Fruit fly (Drosophila melanogaster) whole organism, embryonic: Measurements from ENCODE around the gene nAChRalpha6.

ENCODE experiments used
- Aef1 ChIP-seq: fragments of 200-800 bp; sonication (Bioruptor generic); IDR thresholded peaks from 3 replicates; pipeline ENCODE4 v1.3.6; 2022; ENCODE audit warnings: missing biosample characterization, missing genetic modification characterization
- Atf3 ChIP-seq: fragments of 200-800 bp; sonication (Bioruptor generic); optimal IDR thresholded peaks from 3 replicates; lab custom pipeline; 2016; ENCODE audit warnings: missing biosample characterization, missing genetic modification characterization
- Bteb2 ChIP-seq: fragments of 200-800 bp; sonication (Bioruptor generic); optimal IDR thresholded peaks from 2 replicates; lab custom pipeline; 2016; ENCODE audit warnings: missing biosample characterization, missing genetic modification characterization
- CG10654 ChIP-seq: fragments of 200-800 bp; sonication (Bioruptor generic); optimal IDR thresholded peaks from 2 replicates; lab custom pipeline; 2016; ENCODE audit warnings: missing biosample characterization, missing genetic modification characterization
- CG10979 ChIP-seq: fragments of 200-800 bp; sonication (Bioruptor generic); optimal IDR thresholded peaks from 2 replicates; lab custom pipeline; 2018; ENCODE audit warnings: missing biosample characterization, mild to moderate bottlenecking, missing genetic modification characterization, moderate library complexity
- CG11247 ChIP-seq: fragments of 200-800 bp; sonication (Bioruptor generic); IDR thresholded peaks from 2 replicates; pipeline ENCODE4 v1.3.6; 2022; ENCODE audit warnings: missing biosample characterization, missing genetic modification characterization
- CG11723 ChIP-seq: fragments of 200-800 bp; sonication (Bioruptor generic); optimal IDR thresholded peaks from 2 replicates; lab custom pipeline; 2017; ENCODE audit warnings: missing biosample characterization, mild to moderate bottlenecking, missing genetic modification characterization
- CG15601 ChIP-seq: fragments of 200-800 bp; sonication (Bioruptor generic); optimal IDR thresholded peaks from 3 replicates; lab custom pipeline; 2019; ENCODE audit warnings: missing biosample characterization, mild to moderate bottlenecking, missing genetic modification characterization, moderate library complexity
- CG1602 ChIP-seq: fragments of 200-800 bp; sonication (Bioruptor generic); optimal IDR thresholded peaks from 3 replicates; lab custom pipeline; 2016; ENCODE audit warnings: missing biosample characterization, missing genetic modification characterization
- CG18262 ChIP-seq: fragments of 200-800 bp; optimal IDR thresholded peaks from 3 replicates; lab custom pipeline; 2019; ENCODE audit warnings: missing biosample characterization, mild to moderate bottlenecking, missing genetic modification characterization, moderate library complexity
- CG2120 ChIP-seq: fragments of 200-800 bp; sonication (Bioruptor generic); optimal IDR thresholded peaks from 3 replicates; lab custom pipeline; 2016; ENCODE audit warnings: missing biosample characterization, missing genetic modification characterization
- CG3065 ChIP-seq: fragments of 200-800 bp; sonication (Bioruptor generic); optimal IDR thresholded peaks from 2 replicates; lab custom pipeline; 2016; ENCODE audit warnings: missing biosample characterization, missing genetic modification characterization
- CG31224 ChIP-seq: fragments of 200-800 bp; sonication (Bioruptor generic); IDR thresholded peaks from 2 replicates; pipeline ENCODE4 v1.3.6; 2022; ENCODE audit warnings: missing biosample characterization, missing genetic modification characterization
- CG34376 ChIP-seq: fragments of 200-800 bp; sonication (Bioruptor generic); optimal IDR thresholded peaks from 2 replicates; lab custom pipeline; 2018; ENCODE audit warnings: missing biosample characterization, mild to moderate bottlenecking, missing genetic modification characterization
- CG5953 ChIP-seq: fragments of 200-800 bp; sonication (Bioruptor generic); IDR thresholded peaks from 2 replicates; pipeline ENCODE4 v1.3.6; 2022; ENCODE audit warnings: missing biosample characterization, missing genetic modification characterization
- CG6683 ChIP-seq: fragments of 200-800 bp; sonication (Bioruptor generic); optimal IDR thresholded peaks from 2 replicates; lab custom pipeline; 2017; ENCODE audit warnings: missing biosample characterization, mild to moderate bottlenecking, missing genetic modification characterization, missing genetic modification reagents
- CG7357 ChIP-seq: fragments of 200-800 bp; sonication (Bioruptor generic); IDR thresholded peaks from 3 replicates; pipeline ENCODE4 v1.3.6; 2022; ENCODE audit warnings: missing biosample characterization, missing genetic modification characterization
- CG7987 ChIP-seq: fragments of 200-800 bp; sonication (Bioruptor generic); optimal IDR thresholded peaks from 2 replicates; lab custom pipeline; 2018; ENCODE audit warnings: missing biosample characterization, mild to moderate bottlenecking, missing genetic modification characterization, moderate library complexity
- CG8089 ChIP-seq: fragments of 200-800 bp; sonication (Bioruptor generic); optimal IDR thresholded peaks from 3 replicates; lab custom pipeline; 2016; ENCODE audit warnings: missing biosample characterization, missing genetic modification characterization
- CG8388 ChIP-seq: fragments of 200-800 bp; sonication (Bioruptor generic); optimal IDR thresholded peaks from 2 replicates; lab custom pipeline; 2019; ENCODE audit warnings: missing biosample characterization, mild to moderate bottlenecking, missing genetic modification characterization, moderate library complexity
- CG8944 ChIP-seq: fragments of 200-800 bp; sonication (Bioruptor generic); optimal IDR thresholded peaks from 3 replicates; lab custom pipeline; 2016; ENCODE audit warnings: missing biosample characterization, missing genetic modification characterization
- CG9727 ChIP-seq: fragments of 200-800 bp; sonication (Bioruptor generic); optimal IDR thresholded peaks from 3 replicates; lab custom pipeline; 2017; ENCODE audit warnings: missing biosample characterization, mild to moderate bottlenecking, missing genetic modification characterization
- CG9932 ChIP-seq: fragments of 200-800 bp; sonication (Bioruptor generic); IDR thresholded peaks from 2 replicates; pipeline ENCODE4 v1.3.6; 2022; ENCODE audit warnings: missing biosample characterization, missing genetic modification characterization
- Dbx ChIP-seq: fragments of 200-800 bp; sonication (Bioruptor generic); IDR thresholded peaks from 3 replicates; pipeline ENCODE4 v1.3.6; 2022; ENCODE audit warnings: missing biosample characterization, missing genetic modification characterization
- Deaf1 ChIP-seq: fragments of 200-800 bp; optimal IDR thresholded peaks from 3 replicates; lab custom pipeline; 2019; ENCODE audit warnings: missing biosample characterization, mild to moderate bottlenecking, missing genetic modification characterization, moderate library complexity
- Dfd ChIP-seq, 2 experiments: fragments of >200 bp; optimal IDR thresholded peaks; 2 replicates each; lab custom pipeline; 2017; ENCODE audit warnings: missing biosample characterization in 2 of 2, missing genetic modification characterization in 2 of 2
- Dip2 ChIP-seq: fragments of 200-800 bp; sonication (Bioruptor generic); IDR thresholded peaks from 2 replicates; pipeline ENCODE4 v1.3.6; 2022; ENCODE audit warnings: missing biosample characterization, missing genetic modification characterization
- Fer2 ChIP-seq: fragments of 200-800 bp; sonication (Bioruptor generic); optimal IDR thresholded peaks from 2 replicates; lab custom pipeline; 2018; ENCODE audit warnings: missing biosample characterization, mild to moderate bottlenecking, missing genetic modification characterization, moderate library complexity
- Kr ChIP-seq: fragments of 200-800 bp; sonication (Bioruptor generic); optimal IDR thresholded peaks from 2 replicates; lab custom pipeline; 2017; ENCODE audit warnings: missing biosample characterization, mild to moderate bottlenecking, missing genetic modification characterization
- MTF-1 ChIP-seq: fragments of 200-800 bp; sonication (Bioruptor generic); optimal IDR thresholded peaks from 2 replicates; lab custom pipeline; 2018; ENCODE audit warnings: missing biosample characterization, mild to moderate bottlenecking, missing genetic modification characterization, borderline replicate concordance
- NC2α ChIP-seq: fragments of 200-800 bp; sonication (Bioruptor generic); optimal IDR thresholded peaks from 2 replicates; lab custom pipeline; 2016; ENCODE audit warnings: missing biosample characterization, missing genetic modification characterization
- Sox100B ChIP-seq: fragments of 200-800 bp; sonication (Bioruptor generic); optimal IDR thresholded peaks from 3 replicates; lab custom pipeline; 2018; ENCODE audit warnings: missing biosample characterization, mild to moderate bottlenecking, missing genetic modification characterization
- Sox102F ChIP-seq: fragments of 200-800 bp; sonication (Bioruptor generic); optimal IDR thresholded peaks from 2 replicates; lab custom pipeline; 2018; ENCODE audit warnings: missing biosample characterization, mild to moderate bottlenecking, missing genetic modification characterization, moderate library complexity
- Sry-δ ChIP-seq: fragments of 200-800 bp; sonication (Bioruptor generic); optimal IDR thresholded peaks from 2 replicates; lab custom pipeline; 2016; ENCODE audit warnings: missing biosample characterization, missing genetic modification characterization
- Taf1 ChIP-seq: fragments of 200-800 bp; sonication (Bioruptor generic); IDR thresholded peaks from 2 replicates; pipeline ENCODE4 v1.3.6; 2022; ENCODE audit warnings: missing biosample characterization, missing genetic modification characterization
- amos ChIP-seq: fragments of 200-800 bp; sonication (Bioruptor generic); IDR thresholded peaks from 2 replicates; pipeline ENCODE4 v1.3.6; 2022; ENCODE audit warnings: missing biosample characterization, missing genetic modification characterization; ENCODE audit not compliant: partially characterized antibody
- bbx ChIP-seq: fragments of 200-800 bp; sonication (Bioruptor generic); IDR thresholded peaks from 2 replicates; pipeline ENCODE4 v1.3.6; 2022; ENCODE audit warnings: missing biosample characterization, missing genetic modification characterization; ENCODE audit not compliant: partially characterized antibody
- bcd ChIP-seq: fragments of 200-800 bp; sonication (Bioruptor generic); optimal IDR thresholded peaks from 2 replicates; lab custom pipeline; 2017; ENCODE audit warnings: missing biosample characterization, mild to moderate bottlenecking, missing genetic modification characterization
- cad ChIP-seq: fragments of >200 bp; optimal IDR thresholded peaks from 2 replicates; lab custom pipeline; 2017; ENCODE audit warnings: missing biosample characterization, missing genetic modification characterization
- cg ChIP-seq: fragments of 200-800 bp; sonication (Bioruptor generic); optimal IDR thresholded peaks from 3 replicates; lab custom pipeline; 2019; ENCODE audit warnings: missing biosample characterization, mild to moderate bottlenecking, missing genetic modification characterization, moderate library complexity
- crc ChIP-seq: fragments of 200-800 bp; sonication (Bioruptor generic); optimal IDR thresholded peaks from 2 replicates; lab custom pipeline; 2016; ENCODE audit warnings: missing biosample characterization, missing genetic modification characterization
- croc ChIP-seq: fragments of 200-800 bp; sonication (Bioruptor generic); conservative IDR thresholded peaks from 3 replicates; pipeline ENCODE4 v1.3.6; 2022; ENCODE audit warnings: missing biosample characterization, missing genetic modification characterization
- danr ChIP-seq: fragments of 200-800 bp; sonication (Bioruptor generic); IDR thresholded peaks from 2 replicates; pipeline ENCODE4 v1.3.6; 2022; ENCODE audit warnings: missing biosample characterization, missing genetic modification characterization
- disco-r ChIP-seq: fragments of 200-800 bp; sonication (Bioruptor generic); optimal IDR thresholded peaks from 2 replicates; lab custom pipeline; 2016; ENCODE audit warnings: missing biosample characterization, missing genetic modification characterization
- eve ChIP-seq, 2 experiments: fragments of >200 bp; optimal IDR thresholded peaks; 2 replicates each; lab custom pipeline; 2017; ENCODE audit warnings: missing biosample characterization in 2 of 2, missing genetic modification characterization in 2 of 2
- fd64A ChIP-seq: fragments of 200-800 bp; sonication (Bioruptor generic); optimal IDR thresholded peaks from 3 replicates; lab custom pipeline; 2018; ENCODE audit warnings: missing biosample characterization, mild to moderate bottlenecking, missing genetic modification characterization
- gro ChIP-seq: fragments of 200-800 bp; sonication (Bioruptor generic); optimal IDR thresholded peaks from 2 replicates; lab custom pipeline; 2016; ENCODE audit warnings: missing biosample characterization, missing genetic modification characterization
- gsb-n ChIP-seq: fragments of 200-800 bp; sonication (Bioruptor generic); optimal IDR thresholded peaks from 3 replicates; lab custom pipeline; 2018; ENCODE audit warnings: missing biosample characterization, mild to moderate bottlenecking, missing genetic modification characterization
- p53 ChIP-seq: fragments of 200-800 bp; sonication (Bioruptor generic); optimal IDR thresholded peaks from 2 replicates; lab custom pipeline; 2016; ENCODE audit warnings: missing biosample characterization, missing genetic modification characterization
- sens ChIP-seq: fragments of 200-800 bp; sonication (Bioruptor generic); peaks from one replicate; lab custom pipeline; 2016; ENCODE audit warnings: missing biosample characterization, missing genetic modification characterization
- sug ChIP-seq: fragments of 200-800 bp; optimal IDR thresholded peaks from 2 replicates; lab custom pipeline; 2019; ENCODE audit warnings: missing biosample characterization, mild to moderate bottlenecking, missing genetic modification characterization, moderate library complexity
- wdn ChIP-seq: fragments of 200-800 bp; sonication (Bioruptor generic); IDR thresholded peaks from 2 replicates; pipeline ENCODE4 v1.3.6; 2022; ENCODE audit warnings: missing biosample characterization, missing genetic modification characterization
- zfh1 ChIP-seq: fragments of 200-800 bp; sonication (Bioruptor generic); IDR thresholded peaks from 3 replicates; pipeline ENCODE4 v1.3.6; 2022; ENCODE audit warnings: missing biosample characterization, missing genetic modification characterization

nAChRalpha6 gene

dm6 chr2L:9887856-9888269 lies 1.8 kb upstream of the nAChRalpha6 start, which contains the start of gene Fkbp59 (continued):
- no peak for TF ChIP-seq CG10654 (GFP tag; lab: Kevin White, UChicago)
- TF ChIP-seq cad = no peak
- no peak for TF ChIP-seq gsb-n (tag; lab: Kevin White, UChicago)
- TF ChIP-seq fd64A (GFP tag; lab: Kevin White, UChicago) = no peak
- TF ChIP-seq Aef1 (GFP tag; lab: Robert Waterston, UW) = no peak
- TF ChIP-seq CG18262 = no peak
- TF ChIP-seq Sox100B (GFP tag; lab: Kevin White, UChicago) = no peak
- no peak for TF ChIP-seq Bteb2 (GFP tag; lab: Kevin White, UChicago)
- TF ChIP-seq disco-r (GFP tag; lab: Kevin White, UChicago) = no peak
- no peak for TF ChIP-seq cg (GFP tag; lab: Kevin White, UChicago)
- no peak for TF ChIP-seq CG7357 (GFP tag; lab: Robert Waterston, UW)
- no peak for TF ChIP-seq CG8388 (GFP tag; lab: Kevin White, UChicago)
- no peak for TF ChIP-seq Kr
- peak; percentile 14; the same call in 1 of the 3 replicates for TF ChIP-seq zfh1 (GFP tag; lab: Robert Waterston, UW)
- no peak for TF ChIP-seq eve (GFP tag; optimal IDR thresholded peaks at IDR 0.05; lab: Kevin White, UChicago)
- no peak for TF ChIP-seq NC2α (GFP tag; lab: Kevin White, UChicago)
- TF ChIP-seq bbx (GFP tag; lab: Robert Waterston, UW) = peak; percentile 82
- no peak for TF ChIP-seq p53
- TF ChIP-seq CG15601 (tag; lab: Kevin White, UChicago) = peak; percentile 14
- TF ChIP-seq CG6683 = no peak
- TF ChIP-seq danr (GFP tag; lab: Robert Waterston, UW) = no peak
- no peak for TF ChIP-seq CG8089 (GFP tag; lab: Kevin White, UChicago)
- peak; percentile 49 for TF ChIP-seq Dbx (GFP tag; lab: Robert Waterston, UW)
- no peak for TF ChIP-seq CG11723 (GFP tag; lab: Kevin White, UChicago)
- TF ChIP-seq Fer2 = no peak
- no peak for TF ChIP-seq CG11247
- peak; percentile 6 for TF ChIP-seq Deaf1 (tag; lab: Kevin White, UChicago)
- no peak for TF ChIP-seq wdn
- no peak for TF ChIP-seq CG10979 (tag; lab: Kevin White, UChicago)
- no peak for TF ChIP-seq bcd (GFP tag; lab: Kevin White, UChicago)
- TF ChIP-seq CG7987 (GFP tag; lab: Kevin White, UChicago) = no peak
- no peak for TF ChIP-seq Atf3 (GFP tag; lab: Kevin White, UChicago)
- TF ChIP-seq CG1602 (GFP tag; lab: Kevin White, UChicago) = no peak
- TF ChIP-seq croc (GFP tag; lab: Robert Waterston, UW) = no peak
- no peak; the same call in 1 of the 2 replicates for TF ChIP-seq amos (GFP tag; lab: Robert Waterston, UW)
- TF ChIP-seq CG8944 (GFP tag; lab: Kevin White, UChicago) = no peak
- TF ChIP-seq CG31224 = no peak
- no peak for TF ChIP-seq CG9727
- TF ChIP-seq Taf1 (GFP tag; lab: Robert Waterston, UW) = no peak
- no peak for TF ChIP-seq Sox102F (GFP tag; lab: Kevin White, UChicago)
- peak; percentile 21 for TF ChIP-seq gro (GFP tag; lab: Kevin White, UChicago)
- TF ChIP-seq Sry-δ (GFP tag; lab: Kevin White, UChicago) = peak; percentile 16
- TF ChIP-seq CG2120 (GFP tag; lab: Kevin White, UChicago) = no peak
- TF ChIP-seq MTF-1 (GFP tag; lab: Kevin White, UChicago) = peak; percentile 92
- no peak for TF ChIP-seq CG3065
- no peak for TF ChIP-seq Dfd (GFP tag; optimal IDR thresholded peaks at IDR 0.05; lab: Kevin White, UChicago)
- no peak for TF ChIP-seq Dip2
- TF ChIP-seq crc (GFP tag; lab: Kevin White, UChicago) = no peak
- TF ChIP-seq CG9932 (GFP tag; lab: Robert Waterston, UW) = no peak
- no peak for TF ChIP-seq sug (tag; lab: Kevin White, UChicago)
- no peak for TF ChIP-seq CG34376
- TF ChIP-seq CG5953 = no peak
- no peak for TF ChIP-seq sens (GFP tag; lab: Kevin White, UChicago)
